Worm (Caenorhabditis elegans) whole organism, late embryonic: ENCODE measurements around the gene nas-14.

Source experiments
- C08G9.2 ChIP-seq: sonication (generic microtip); optimal IDR thresholded peaks from 2 replicates; lab custom pipeline; 2016; ENCODE audit warnings: mild to moderate bottlenecking, missing genetic modification characterization, moderate library complexity, missing compliant biosample characterization
- C38D4.7 ChIP-seq: fragments of 200-800 bp; sonication (Bioruptor generic); optimal IDR thresholded peaks from 2 replicates; lab custom pipeline; 2018; ENCODE audit warnings: mild to moderate bottlenecking, missing genetic modification characterization, moderate library complexity, missing compliant biosample characterization
- T23F11.4 ChIP-seq: fragments of 200-800 bp; sonication (Bioruptor generic); optimal IDR thresholded peaks from 2 replicates; lab custom pipeline; 2018; ENCODE audit warnings: mild to moderate bottlenecking, missing genetic modification characterization, missing compliant biosample characterization
- Y22D7AL.16 ChIP-seq: sonication (generic microtip); optimal IDR thresholded peaks from 2 replicates; lab custom pipeline; 2016; ENCODE audit warnings: missing genetic modification characterization, missing compliant biosample characterization
- ahr-1 ChIP-seq: sonication (generic microtip); optimal IDR thresholded peaks from 2 replicates; lab custom pipeline; 2016; ENCODE audit warnings: missing genetic modification characterization, missing compliant biosample characterization
- ama-1 ChIP-seq: fragments of 150-350 bp; optimal IDR thresholded peaks from 2 replicates; lab custom pipeline; 2014
- ceh-18 ChIP-seq: sonication (generic microtip); optimal IDR thresholded peaks from 2 replicates; lab custom pipeline; 2016; ENCODE audit warnings: missing genetic modification characterization, missing compliant biosample characterization
- ceh-2 ChIP-seq: sonication (generic microtip); optimal IDR thresholded peaks from 2 replicates; lab custom pipeline; 2016; ENCODE audit warnings: missing genotype, missing genetic modification characterization, missing compliant biosample characterization
- ceh-22 ChIP-seq: sonication (generic microtip); optimal IDR thresholded peaks from 2 replicates; lab custom pipeline; 2017; ENCODE audit warnings: missing biosample characterization, missing genetic modification characterization
- ceh-24 ChIP-seq: sonication (generic microtip); optimal IDR thresholded peaks from 2 replicates; lab custom pipeline; 2016; ENCODE audit warnings: mild to moderate bottlenecking, missing genetic modification characterization, missing compliant biosample characterization
- ceh-31 ChIP-seq: sonication (generic microtip); optimal IDR thresholded peaks from 2 replicates; lab custom pipeline; 2016; ENCODE audit warnings: missing genetic modification characterization, missing compliant biosample characterization
- ceh-34 ChIP-seq: sonication (generic microtip); optimal IDR thresholded peaks from 2 replicates; lab custom pipeline; 2016; ENCODE audit warnings: mild to moderate bottlenecking, missing genetic modification characterization, missing compliant biosample characterization
- ceh-48 ChIP-seq: sonication (generic microtip); optimal IDR thresholded peaks from 2 replicates; lab custom pipeline; 2016; ENCODE audit warnings: missing genetic modification characterization, inconsistent platforms, missing compliant biosample characterization
- ceh-6 ChIP-seq: fragments of 200-800 bp; sonication (Bioruptor generic); optimal IDR thresholded peaks from 2 replicates; lab custom pipeline; 2018; ENCODE audit warnings: mild to moderate bottlenecking, missing genetic modification characterization, missing compliant biosample characterization
- che-1 ChIP-seq: sonication (generic microtip); optimal IDR thresholded peaks from 2 replicates; lab custom pipeline; 2016; ENCODE audit warnings: mild to moderate bottlenecking, missing genetic modification characterization, missing compliant biosample characterization
- dmd-4 ChIP-seq: sonication (generic microtip); optimal IDR thresholded peaks from 2 replicates; lab custom pipeline; 2016; ENCODE audit warnings: borderline replicate concordance, missing genetic modification characterization, missing compliant biosample characterization
- elt-4 ChIP-seq: sonication (generic microtip); optimal IDR thresholded peaks from 2 replicates; lab custom pipeline; 2016; ENCODE audit warnings: missing genetic modification characterization, missing compliant biosample characterization
- ets-4 ChIP-seq: sonication (generic microtip); optimal IDR thresholded peaks from 2 replicates; lab custom pipeline; 2016; ENCODE audit warnings: missing genetic modification characterization, missing compliant biosample characterization
- eyg-1 ChIP-seq: sonication (generic microtip); optimal IDR thresholded peaks from 2 replicates; lab custom pipeline; 2016; ENCODE audit warnings: missing genotype, missing genetic modification characterization, missing compliant biosample characterization
- fax-1 ChIP-seq: sonication (generic microtip); optimal IDR thresholded peaks from 2 replicates; lab custom pipeline; 2016; ENCODE audit warnings: missing genotype, missing genetic modification characterization, missing compliant biosample characterization
- fkh-10 ChIP-seq: fragments of 150-350 bp; optimal IDR thresholded peaks from 2 replicates; lab custom pipeline; 2014; ENCODE audit warnings: missing biosample characterization, missing genetic modification reagents, missing genetic modification characterization
- hlh-15 ChIP-seq: sonication (generic microtip); optimal IDR thresholded peaks from 2 replicates; lab custom pipeline; 2016; ENCODE audit warnings: missing genetic modification characterization, missing compliant biosample characterization
- hlh-6 ChIP-seq: sonication (generic microtip); optimal IDR thresholded peaks from 2 replicates; lab custom pipeline; 2016; ENCODE audit warnings: missing genotype, missing genetic modification characterization, missing compliant biosample characterization
- hlh-8 ChIP-seq: sonication (generic microtip); optimal IDR thresholded peaks from 2 replicates; lab custom pipeline; 2016; ENCODE audit warnings: missing genotype, missing genetic modification characterization, missing compliant biosample characterization
- lim-6 ChIP-seq: sonication (generic microtip); optimal IDR thresholded peaks from 2 replicates; lab custom pipeline; 2016; ENCODE audit warnings: missing genetic modification characterization, missing compliant biosample characterization
- madf-2 ChIP-seq: sonication (generic microtip); optimal IDR thresholded peaks from 2 replicates; lab custom pipeline; 2017; ENCODE audit warnings: missing genetic modification characterization, missing compliant biosample characterization
- nhr-11 ChIP-seq: fragments of 150-350 bp; optimal IDR thresholded peaks from 2 replicates; lab custom pipeline; 2014; ENCODE audit warnings: missing biosample characterization, missing genetic modification characterization
- nhr-232 ChIP-seq: sonication (generic microtip); optimal IDR thresholded peaks from 2 replicates; lab custom pipeline; 2016; ENCODE audit warnings: missing genetic modification characterization, missing compliant biosample characterization
- pha-2 ChIP-seq: sonication (generic microtip); optimal IDR thresholded peaks from 2 replicates; lab custom pipeline; 2017; ENCODE audit warnings: mild to moderate bottlenecking, missing genetic modification characterization, missing compliant biosample characterization
- ref-2 ChIP-seq: sonication (generic microtip); optimal IDR thresholded peaks from 2 replicates; lab custom pipeline; 2016; ENCODE audit warnings: missing genetic modification characterization, missing compliant biosample characterization
- sdc-2 ChIP-seq: sonication (generic microtip); optimal IDR thresholded peaks from 2 replicates; lab custom pipeline; 2016; ENCODE audit warnings: missing genotype, missing genetic modification characterization, missing compliant biosample characterization
- sox-2 ChIP-seq: fragments of 200-800 bp; sonication (Bioruptor generic); IDR thresholded peaks from 2 replicates; pipeline ENCODE4 v1.3.6; 2022; ENCODE audit warnings: missing genetic modification reagents, missing genetic modification characterization, missing compliant biosample characterization
- sox-4 ChIP-seq: sonication (generic microtip); optimal IDR thresholded peaks from 2 replicates; lab custom pipeline; 2017; ENCODE audit warnings: mild to moderate bottlenecking, missing genetic modification characterization, inconsistent platforms, missing compliant biosample characterization
- unc-55 ChIP-seq: sonication (generic microtip); optimal IDR thresholded peaks from 2 replicates; lab custom pipeline; 2017; ENCODE audit warnings: missing biosample characterization, missing genetic modification reagents, missing genetic modification characterization
- unc-86 ChIP-seq: sonication (generic microtip); optimal IDR thresholded peaks from 2 replicates; lab custom pipeline; 2016; ENCODE audit warnings: missing genetic modification characterization, missing compliant biosample characterization
- zip-5 ChIP-seq: sonication (generic microtip); optimal IDR thresholded peaks from 2 replicates; lab custom pipeline; 2016; ENCODE audit warnings: missing genetic modification characterization, missing compliant biosample characterization
- ztf-16 ChIP-seq: sonication (generic microtip); optimal IDR thresholded peaks from 2 replicates; lab custom pipeline; 2017; ENCODE audit warnings: missing genetic modification characterization, missing compliant biosample characterization

The nas-14 gene

DNA sequence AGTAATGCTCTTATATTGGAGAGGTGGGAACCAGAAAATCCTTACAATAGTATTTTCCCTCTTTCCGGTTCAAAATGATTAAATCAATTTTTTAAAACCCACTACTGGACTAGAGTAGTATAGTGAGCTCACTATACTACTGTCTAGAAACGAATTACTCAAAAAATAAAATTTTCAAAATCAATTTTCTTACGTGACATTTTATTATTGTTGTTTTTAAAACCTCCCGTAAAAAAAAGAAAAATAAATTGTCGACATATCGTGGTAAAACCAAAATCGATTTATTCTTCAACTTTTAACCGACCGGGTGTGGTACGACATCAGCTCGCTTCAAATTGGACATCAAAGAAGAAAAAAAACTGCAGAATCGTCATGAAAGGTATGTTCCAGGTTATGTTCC, 19.1 kb downstream of the nas-14 start, which contains the start of gene F58D2.2 (continued):
- no peak for TF ChIP-seq sdc-2 (tag; lab: Kevin White, UChicago)

DNA sequence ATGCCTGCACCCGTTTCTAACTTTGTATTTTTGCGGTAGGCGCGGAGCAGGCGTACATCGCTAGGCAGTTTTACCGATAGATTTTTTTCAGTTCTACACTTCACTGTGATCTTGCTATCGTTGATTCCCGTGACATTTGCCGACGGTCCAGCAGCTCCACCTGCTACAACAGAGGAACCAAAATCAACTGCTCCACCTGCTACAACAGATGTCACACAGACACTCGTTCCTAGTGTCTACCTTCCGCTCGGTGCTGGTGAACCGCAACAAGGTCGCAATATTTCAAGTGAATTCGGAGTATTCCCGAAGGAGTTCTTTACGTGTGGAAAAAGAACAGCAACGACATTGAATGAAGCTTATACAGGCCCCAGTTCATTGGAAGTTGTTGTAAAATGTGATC, 19.7 kb downstream of the nas-14 start:
- no peak for TF ChIP-seq unc-86 (tag; lab: Kevin White, UChicago)
- no peak for TF ChIP-seq dmd-4 (tag; lab: Kevin White, UChicago)
- no peak for TF ChIP-seq hlh-8 (tag; lab: Kevin White, UChicago)
- TF ChIP-seq ahr-1 (tag; lab: Kevin White, UChicago), result no peak
- no peak for TF ChIP-seq unc-55 (GFP tag; lab: Kevin White, UChicago)
- no peak for TF ChIP-seq lim-6 (tag; lab: Kevin White, UChicago)
- TF ChIP-seq zip-5 (tag; lab: Kevin White, UChicago), result no peak
- no peak for TF ChIP-seq ama-1 (lab: Kevin White, UChicago)
- no peak for TF ChIP-seq ceh-2 (tag; lab: Kevin White, UChicago)
- TF ChIP-seq ref-2 (tag; lab: Kevin White, UChicago), result no peak
- no peak for TF ChIP-seq nhr-11
- TF ChIP-seq fax-1 (tag; lab: Kevin White, UChicago), result no peak
- no peak for TF ChIP-seq sox-4 (tag; lab: Kevin White, UChicago)
- no peak for TF ChIP-seq T23F11.4 (GFP tag; lab: Kevin White, UChicago)
- TF ChIP-seq ceh-6 (GFP tag; lab: Kevin White, UChicago), result no peak
- TF ChIP-seq C38D4.7, result no peak
- no peak for TF ChIP-seq pha-2 (tag; lab: Kevin White, UChicago)
- no peak for TF ChIP-seq Y22D7AL.16
- no peak for TF ChIP-seq ztf-16 (tag; lab: Kevin White, UChicago)
- TF ChIP-seq fkh-10 (GFP tag; lab: Kevin White, UChicago), result no peak

DNA sequence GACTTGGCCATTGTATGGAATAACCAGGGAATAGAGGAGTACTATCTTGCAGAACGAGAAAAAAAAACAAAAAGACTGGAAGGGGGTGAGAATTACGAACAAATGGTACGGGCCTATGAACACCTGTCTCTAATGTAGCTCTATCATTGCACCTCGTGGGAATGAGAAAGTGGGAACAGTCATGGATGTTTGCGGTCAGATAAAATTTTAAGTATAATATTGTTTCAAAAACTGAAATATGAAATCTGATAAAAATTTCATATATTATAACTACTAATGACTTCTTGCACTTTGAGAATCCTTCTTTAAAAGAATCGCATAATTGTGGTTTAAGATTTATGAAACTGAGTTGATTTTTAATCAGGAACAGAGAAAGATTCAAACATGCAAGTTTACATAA, 22.9 kb downstream of the nas-14 start, which contains the start of gene F58D2.5:
TSS of gene F58D2.5 (minus strand) at position 101 of the 400 bp plus-strand sequence.
- TF ChIP-seq ceh-31 (tag; lab: Kevin White, UChicago) (no peak), C08G9.2 (no peak), ztf-16 (tag; lab: Kevin White, UChicago) (no peak), ceh-24 (no peak)

DNA sequence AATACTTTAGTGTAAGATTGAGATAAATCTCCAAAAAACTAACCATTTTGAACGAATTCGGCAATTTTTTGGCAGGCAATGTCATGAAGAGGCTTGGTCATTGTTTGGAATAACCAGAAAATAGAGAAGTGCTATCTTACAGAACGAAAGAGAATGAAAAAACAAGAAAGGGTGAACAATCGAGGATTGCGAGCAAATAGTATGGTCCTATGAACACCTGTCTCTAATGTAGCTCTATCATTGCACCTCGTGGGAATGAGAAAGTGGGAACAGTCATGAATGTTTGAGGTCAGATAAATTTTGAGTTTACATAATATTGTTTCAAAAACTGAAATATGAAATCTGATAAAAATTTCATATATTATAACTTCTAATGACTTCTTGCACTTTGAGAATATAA, 26.9 kb downstream of the nas-14 start, which contains the start of gene C48D1.1:
TSS of gene C48D1.1 (minus strand) at position 101 of the 400 bp plus-strand sequence.
- TF ChIP-seq unc-55 (GFP tag; lab: Kevin White, UChicago) (no peak), dmd-4 (tag; lab: Kevin White, UChicago) (no peak), ceh-2 (tag; lab: Kevin White, UChicago) (no peak), nhr-232 (tag; lab: Kevin White, UChicago) (no peak), eyg-1 (tag; lab: Kevin White, UChicago) (no peak), ceh-18 (no peak), ceh-34 (tag; lab: Kevin White, UChicago) (no peak), sox-2 (GFP tag; lab: Robert Waterston, UW) (no peak), ceh-22 (no peak), ets-4 (tag; lab: Kevin White, UChicago) (no peak), hlh-15 (no peak), T23F11.4 (GFP tag; lab: Kevin White, UChicago) (no peak), madf-2 (tag; lab: Kevin White, UChicago) (no peak), ahr-1 (tag; lab: Kevin White, UChicago) (no peak), hlh-6 (tag; lab: Kevin White, UChicago) (no peak), ceh-48 (tag; lab: Kevin White, UChicago) (no peak), che-1 (tag; lab: Kevin White, UChicago) (no peak), elt-4 (tag; lab: Kevin White, UChicago) (no peak)
